Worm (Caenorhabditis elegans) whole organism, L3 larva: Measurements from ENCODE around the gene irld-27.

ENCODE experiments used
- R02D3.7 ChIP-seq: fragments of 150-350 bp; optimal IDR thresholded peaks from 2 replicates; lab custom pipeline; 2014; ENCODE audit warnings: missing biosample characterization, missing genetic modification characterization
- ceh-28 ChIP-seq: fragments of 150-350 bp; optimal IDR thresholded peaks from 2 replicates; lab custom pipeline; 2014; ENCODE audit warnings: missing biosample characterization, missing genetic modification reagents, missing genetic modification characterization
- ceh-82 ChIP-seq: fragments of 150-350 bp; optimal IDR thresholded peaks from 2 replicates; lab custom pipeline; 2014; ENCODE audit warnings: missing biosample characterization, missing genetic modification characterization
- ceh-9 ChIP-seq: sonication (generic microtip); optimal IDR thresholded peaks from 2 replicates; lab custom pipeline; 2018; ENCODE audit warnings: missing biosample characterization, missing genetic modification characterization
- daf-12 ChIP-seq: fragments of 150-350 bp; optimal IDR thresholded peaks from 2 replicates; lab custom pipeline; 2014; ENCODE audit warnings: missing biosample characterization, missing genetic modification reagents, missing genetic modification characterization
- egl-27 ChIP-seq: sonication (generic microtip); optimal IDR thresholded peaks from 4 replicates; lab custom pipeline; 2017; ENCODE audit warnings: missing biosample characterization, missing genetic modification reagents, missing genetic modification characterization
- egl-5 ChIP-seq: fragments of 150-350 bp; optimal IDR thresholded peaks from 2 replicates; lab custom pipeline; 2017; ENCODE audit warnings: missing biosample characterization, missing genetic modification reagents, missing genetic modification characterization, inconsistent platforms
- elt-1 ChIP-seq: fragments of 150-350 bp; optimal IDR thresholded peaks from 2 replicates; lab custom pipeline; 2014; ENCODE audit warnings: missing biosample characterization, missing genetic modification characterization
- elt-2 ChIP-seq: sonication (generic microtip); optimal IDR thresholded peaks from 2 replicates; lab custom pipeline; 2016; ENCODE audit warnings: missing genetic modification reagents, mild to moderate bottlenecking, missing genetic modification characterization, missing compliant biosample characterization
- elt-3 ChIP-seq, 3 experiments: fragments of 150-350 bp in 1 of 3; sonication (generic microtip) in 2 of 3; optimal IDR thresholded peaks; 2 replicates in 2 of 3; 4 replicates in 1 of 3; lab custom pipeline; 2014 to 2017; ENCODE audit warnings: missing biosample characterization in 3 of 3, missing genetic modification characterization in 3 of 3
- eor-1 ChIP-seq, 2 experiments: fragments of 150-350 bp; optimal IDR thresholded peaks; 2 replicates each; lab custom pipeline; 2014 to 2018; ENCODE audit warnings: missing biosample characterization in 2 of 2, missing genetic modification characterization in 2 of 2
- fkh-10 ChIP-seq: sonication (generic microtip); optimal IDR thresholded peaks from 2 replicates; lab custom pipeline; 2017; ENCODE audit warnings: missing biosample characterization, missing genetic modification reagents, missing genetic modification characterization
- fos-1 ChIP-seq: fragments of 150-350 bp; optimal IDR thresholded peaks from 2 replicates; lab custom pipeline; 2014; ENCODE audit warnings: missing biosample characterization, missing genetic modification characterization
- hmg-11 ChIP-seq: sonication (generic microtip); optimal IDR thresholded peaks from 2 replicates; lab custom pipeline; 2016; ENCODE audit warnings: missing genetic modification characterization, missing compliant biosample characterization
- jun-1 ChIP-seq: fragments of 150-350 bp; optimal IDR thresholded peaks from 2 replicates; lab custom pipeline; 2014; ENCODE audit warnings: missing biosample characterization, missing genetic modification reagents, missing genetic modification characterization
- lin-39 ChIP-seq: fragments of 150-350 bp; optimal IDR thresholded peaks from 2 replicates; lab custom pipeline; 2018; ENCODE audit warnings: missing biosample characterization, missing genetic modification reagents, missing genetic modification characterization
- lsy-12 ChIP-seq: sonication (generic microtip); optimal IDR thresholded peaks from 2 replicates; lab custom pipeline; 2016; ENCODE audit warnings: mild to moderate bottlenecking, missing genetic modification characterization, missing compliant biosample characterization
- mml-1 ChIP-seq: fragments of 150-350 bp; sonication (generic microtip); optimal IDR thresholded peaks from 3 replicates; lab custom pipeline; 2014; ENCODE audit warnings: missing biosample characterization, missing genetic modification characterization
- nfya-1 ChIP-seq: sonication (generic microtip); optimal IDR thresholded peaks from 2 replicates; lab custom pipeline; 2017; ENCODE audit warnings: missing genetic modification characterization, mild to moderate bottlenecking, missing compliant biosample characterization, antibody characterized with exemption, moderate library complexity; ENCODE audit not compliant: insufficient read depth
- nhr-11 ChIP-seq: fragments of 150-350 bp; optimal IDR thresholded peaks from 2 replicates; lab custom pipeline; 2014; ENCODE audit warnings: missing biosample characterization, missing genetic modification characterization
- nhr-12 ChIP-seq: fragments of 150-350 bp; optimal IDR thresholded peaks from 2 replicates; lab custom pipeline; 2014; ENCODE audit warnings: missing biosample characterization, missing genetic modification characterization
- nhr-23 ChIP-seq: fragments of 150-350 bp; optimal IDR thresholded peaks from 2 replicates; lab custom pipeline; 2014; ENCODE audit warnings: missing biosample characterization, missing genetic modification reagents, missing genetic modification characterization
- nhr-237 ChIP-seq: fragments of 150-350 bp; optimal IDR thresholded peaks from 2 replicates; lab custom pipeline; 2014; ENCODE audit warnings: missing biosample characterization, missing genetic modification characterization
- nhr-25 ChIP-seq: sonication (generic microtip); optimal IDR thresholded peaks from 2 replicates; lab custom pipeline; 2017; ENCODE audit warnings: missing biosample characterization, missing genetic modification characterization
- nhr-28 ChIP-seq: fragments of 150-350 bp; optimal IDR thresholded peaks from 2 replicates; lab custom pipeline; 2014; ENCODE audit warnings: missing biosample characterization, missing genetic modification characterization
- nhr-76 ChIP-seq: fragments of 150-350 bp; sonication (generic microtip); optimal IDR thresholded peaks from 5 replicates; lab custom pipeline; 2014; ENCODE audit warnings: missing biosample characterization, missing genetic modification characterization
- nhr-77 ChIP-seq: fragments of 150-350 bp; optimal IDR thresholded peaks from 2 replicates; lab custom pipeline; 2014; ENCODE audit warnings: missing biosample characterization, missing genetic modification characterization
- pha-4 ChIP-seq: fragments of 150-350 bp; optimal IDR thresholded peaks from 2 replicates; lab custom pipeline; 2014; ENCODE audit warnings: missing biosample characterization, missing genetic modification reagents, missing genetic modification characterization
- pqm-1 ChIP-seq: fragments of 150-350 bp; optimal IDR thresholded peaks from 2 replicates; lab custom pipeline; 2017; ENCODE audit warnings: missing biosample characterization, missing genetic modification characterization, inconsistent platforms
- skn-1 ChIP-seq: fragments of 150-350 bp; optimal IDR thresholded peaks from 2 replicates; lab custom pipeline; 2014; ENCODE audit warnings: missing biosample characterization, missing genetic modification characterization
- snpc-4 ChIP-seq: fragments of 150-350 bp; optimal IDR thresholded peaks from 2 replicates; lab custom pipeline; 2014; ENCODE audit warnings: missing biosample characterization, missing genetic modification characterization
- tbx-2 ChIP-seq: sonication (generic microtip); optimal IDR thresholded peaks from 2 replicates; lab custom pipeline; 2016; ENCODE audit warnings: mild to moderate bottlenecking, missing genetic modification characterization, missing compliant biosample characterization
- unc-39 ChIP-seq: sonication (generic microtip); optimal IDR thresholded peaks from 4 replicates; lab custom pipeline; 2017; ENCODE audit warnings: missing biosample characterization, missing genetic modification characterization
- unc-62 ChIP-seq: fragments of 150-350 bp; sonication (generic microtip); optimal IDR thresholded peaks from 4 replicates; lab custom pipeline; 2014; ENCODE audit warnings: missing biosample characterization, missing genetic modification reagents, missing genetic modification characterization
- ztf-11 ChIP-seq: fragments of 150-350 bp; optimal IDR thresholded peaks from 2 replicates; lab custom pipeline; 2014; ENCODE audit warnings: missing biosample characterization, missing genetic modification characterization

irld-27 gene

ce11 chrII:3295193-3295592, 36.9 kb upstream of the irld-27 start, which contains the start of gene btb-17:
btb-17 (plus strand) TSS chrII:3295405.
- TF ChIP-seq pqm-1 (tag; lab: Kevin White, UChicago), result peak; percentile 55
- no peak for TF ChIP-seq ceh-82 (tag; lab: Kevin White, UChicago)
- no peak for TF ChIP-seq nhr-76 (tag; lab: Kevin White, UChicago)
- no peak for TF ChIP-seq ceh-28
- TF ChIP-seq fos-1 (tag; lab: Kevin White, UChicago), result no peak
- peak; percentile 77 for TF ChIP-seq elt-2 (tag; lab: Kevin White, UChicago)

- TF ChIP-seq pqm-1 (tag; lab: Kevin White, UChicago) (peak; percentile 6), nhr-76 (tag; lab: Kevin White, UChicago) (no peak), elt-2 (tag; lab: Kevin White, UChicago) (peak; percentile 61), unc-39 (tag; lab: Kevin White, UChicago) (no peak), nhr-237 (tag; lab: Kevin White, UChicago) (no peak), ceh-9 (tag; lab: Kevin White, UChicago) (no peak), pha-4 (peak; percentile 85), nhr-77 (no peak), R02D3.7 (tag; lab: Kevin White, UChicago) (no peak), elt-1 (tag; lab: Kevin White, UChicago) (no peak), jun-1 (tag; lab: Kevin White, UChicago) (no peak)
These were observed 35.5 kb upstream of the irld-27 start, which contains the start of gene btb-16 for ce11 chrII:3296644-3297043. btb-16 (plus strand) TSS chrII:3296883.

ce11 chrII:3297914-3298313, 34.2 kb upstream of the irld-27 start, which contains the start of gene btb-18:
btb-18 (plus strand) TSS chrII:3298214.
- no peak for TF ChIP-seq R02D3.7 (tag; lab: Kevin White, UChicago)

- TF ChIP-seq tbx-2 (tag; lab: Kevin White, UChicago) (no peak), fos-1 (tag; lab: Kevin White, UChicago) (no peak), snpc-4 (no peak), ztf-11 (no peak), skn-1 (tag; lab: Kevin White, UChicago) (no peak), nfya-1 (no peak), pqm-1 (tag; lab: Kevin White, UChicago) (no peak), lsy-12 (no peak), nhr-76 (tag; lab: Kevin White, UChicago) (no peak), nhr-23 (tag; lab: Kevin White, UChicago) (no peak), egl-5 (tag; lab: Kevin White, UChicago) (no peak), nhr-11 (tag; lab: Kevin White, UChicago) (no peak), daf-12 (tag; lab: Kevin White, UChicago) (no peak), elt-3 (tag; optimal IDR thresholded peaks at IDR 0.05; lab: Kevin White, UChicago) (no peak), nhr-237 (tag; lab: Kevin White, UChicago) (no peak), nhr-28 (no peak), pha-4 (no peak), ceh-82 (tag; lab: Kevin White, UChicago) (no peak), fkh-10 (no peak)
These were observed 32.7 kb upstream of the irld-27 start, which contains the start of gene btb-22 for ce11 chrII:3299457-3299856. btb-22 (plus strand) TSS chrII:3299757.

- TF ChIP-seq egl-27 (tag; lab: Kevin White, UChicago), result no peak
- no peak for TF ChIP-seq hmg-11 (tag; lab: Kevin White, UChicago)
- no peak for TF ChIP-seq nhr-12 (tag; lab: Kevin White, UChicago)
- no peak for TF ChIP-seq eor-1 (tag; optimal IDR thresholded peaks at IDR 0.05; lab: Kevin White, UChicago)
- no peak for TF ChIP-seq lin-39 (tag; lab: Kevin White, UChicago)
- TF ChIP-seq ceh-28, result peak; percentile 37
- TF ChIP-seq egl-5 (tag; lab: Kevin White, UChicago), result no peak
- TF ChIP-seq elt-1 (tag; lab: Kevin White, UChicago), result no peak
- TF ChIP-seq lsy-12, result no peak
- no peak for TF ChIP-seq ceh-9 (tag; lab: Kevin White, UChicago)
- TF ChIP-seq ztf-11, result no peak
- no peak for TF ChIP-seq unc-62 (GFP tag; lab: Kevin White, UChicago)
- TF ChIP-seq pha-4, result peak; percentile 45
- TF ChIP-seq nhr-25 (tag; lab: Kevin White, UChicago), result no peak
- no peak for TF ChIP-seq R02D3.7 (tag; lab: Kevin White, UChicago)
- TF ChIP-seq unc-39 (tag; lab: Kevin White, UChicago), result no peak
- peak; percentile 30 for TF ChIP-seq elt-2 (tag; lab: Kevin White, UChicago)
- no peak for TF ChIP-seq mml-1 (tag; lab: Kevin White, UChicago)
These were observed 28.6 kb upstream of the irld-27 start for ce11 chrII:3303582-3303981.
